Worm (Caenorhabditis elegans) whole organism, young adult: ENCODE results near the gene tag-293.
"Not testable (repeated sequence)": the region's sequence is repeated elsewhere in the genome, so short reads cannot be mapped to it uniquely, and the experiment has no call there.

Experiments used
- B0019.2 ChIP-seq: fragments of 200-800 bp; sonication (Bioruptor generic); conservative IDR thresholded peaks from 2 replicates; pipeline ENCODE4 v1.3.6; 2022; ENCODE audit warnings: missing genetic modification reagents, missing genetic modification characterization, missing compliant biosample characterization
- F22D6.2 ChIP-seq: sonication (generic microtip); optimal IDR thresholded peaks from 2 replicates; lab custom pipeline; 2016; ENCODE audit warnings: mild to moderate bottlenecking, missing genetic modification characterization, missing compliant biosample characterization
- F23B12.7 ChIP-seq: sonication (generic microtip); optimal IDR thresholded peaks from 2 replicates; lab custom pipeline; 2017; ENCODE audit warnings: missing genetic modification characterization, mild to moderate bottlenecking, missing compliant biosample characterization, antibody characterized with exemption, moderate library complexity; ENCODE audit not compliant: insufficient read depth
- F57A8.1 ChIP-seq: fragments of 200-800 bp; sonication (Bioruptor generic); optimal IDR thresholded peaks from 2 replicates; lab custom pipeline; 2018; ENCODE audit warnings: mild to moderate bottlenecking, missing genetic modification characterization, moderate library complexity, missing compliant biosample characterization
- K11D2.4 ChIP-seq: fragments of 200-800 bp; sonication (Bioruptor generic); IDR thresholded peaks from 2 replicates; pipeline ENCODE4 v1.3.6; 2022; ENCODE audit warnings: missing genetic modification reagents, missing genetic modification characterization, missing compliant biosample characterization
- K12H6.12 ChIP-seq: fragments of 200-800 bp; sonication (Bioruptor generic); optimal IDR thresholded peaks from 2 replicates; lab custom pipeline; 2018; ENCODE audit warnings: mild to moderate bottlenecking, missing genetic modification characterization, missing compliant biosample characterization
- aptf-2 ChIP-seq: fragments of 200-800 bp; sonication (Bioruptor generic); conservative IDR thresholded peaks from 2 replicates; pipeline ENCODE4 v1.3.6; 2022; ENCODE audit warnings: missing genetic modification reagents, missing genetic modification characterization, missing compliant biosample characterization
- aptf-3 ChIP-seq: fragments of 200-800 bp; sonication (Bioruptor generic); IDR thresholded peaks from 2 replicates; pipeline ENCODE4 v1.3.6; 2022; ENCODE audit warnings: missing genetic modification characterization, missing compliant biosample characterization
- attf-3 ChIP-seq: fragments of 200-800 bp; sonication (Bioruptor generic); conservative IDR thresholded peaks from 2 replicates; pipeline ENCODE4 v1.3.6; 2022; ENCODE audit warnings: missing genetic modification reagents, missing genetic modification characterization, missing compliant biosample characterization
- bed-2 ChIP-seq: fragments of 200-800 bp; sonication (Bioruptor generic); IDR thresholded peaks from 2 replicates; pipeline ENCODE4 v1.3.6; 2022; ENCODE audit warnings: missing genetic modification reagents, missing genetic modification characterization, missing compliant biosample characterization
- cebp-2 ChIP-seq: fragments of 200-800 bp; sonication (Bioruptor generic); IDR thresholded peaks from 2 replicates; pipeline ENCODE4 v1.3.6; 2022; ENCODE audit warnings: missing genetic modification characterization, missing compliant biosample characterization
- ceh-100 ChIP-seq: fragments of 200-800 bp; sonication (Bioruptor generic); IDR thresholded peaks from 2 replicates; pipeline ENCODE4 v1.3.6; 2022; ENCODE audit warnings: missing genetic modification reagents, missing genetic modification characterization, missing compliant biosample characterization
- ceh-40 ChIP-seq: fragments of 200-800 bp; sonication (Bioruptor generic); IDR thresholded peaks from 2 replicates; pipeline ENCODE4 v1.3.6; 2022; ENCODE audit warnings: missing genetic modification characterization, missing compliant biosample characterization
- ceh-91 ChIP-seq: fragments of 200-800 bp; sonication (Bioruptor generic); IDR thresholded peaks from 2 replicates; pipeline ENCODE4 v1.3.6; 2022; ENCODE audit warnings: missing genetic modification reagents, missing genetic modification characterization, missing compliant biosample characterization
- chd-7 ChIP-seq: sonication (generic microtip); optimal IDR thresholded peaks from 2 replicates; lab custom pipeline; 2016; ENCODE audit warnings: mild to moderate bottlenecking, missing genetic modification characterization, moderate library complexity, missing compliant biosample characterization
- dpl-1 ChIP-seq: fragments of 150-350 bp; optimal IDR thresholded peaks from 2 replicates; lab custom pipeline; 2014; ENCODE audit warnings: missing biosample characterization, missing genetic modification reagents, missing genetic modification characterization
- egl-44 ChIP-seq: fragments of 200-800 bp; sonication (Bioruptor generic); IDR thresholded peaks from 2 replicates; pipeline ENCODE4 v1.3.6; 2022; ENCODE audit warnings: missing genetic modification reagents, missing genetic modification characterization, missing compliant biosample characterization
- fkh-3 ChIP-seq: sonication (generic microtip); optimal IDR thresholded peaks from 2 replicates; lab custom pipeline; 2016; ENCODE audit warnings: mild to moderate bottlenecking, missing genetic modification characterization, missing compliant biosample characterization
- hrde-1 ChIP-seq: sonication (generic microtip); optimal IDR thresholded peaks from 2 replicates; lab custom pipeline; 2016; ENCODE audit warnings: missing genetic modification characterization, mild to moderate bottlenecking, missing compliant biosample characterization, moderate library complexity, missing genotype, missing genetic modification reagents, borderline replicate concordance
- let-526 ChIP-seq: fragments of 200-800 bp; sonication (Bioruptor generic); IDR thresholded peaks from 2 replicates; pipeline ENCODE4 v1.3.6; 2022; ENCODE audit warnings: missing genetic modification reagents, missing genetic modification characterization, missing compliant biosample characterization
- lsy-27 ChIP-seq: sonication (generic microtip); optimal IDR thresholded peaks from 2 replicates; lab custom pipeline; 2017; ENCODE audit warnings: missing genetic modification characterization, mild to moderate bottlenecking, missing compliant biosample characterization, antibody characterized with exemption, missing genotype, borderline replicate concordance; ENCODE audit not compliant: insufficient read depth
- madf-8 ChIP-seq: fragments of 200-800 bp; sonication (Bioruptor generic); conservative IDR thresholded peaks from 2 replicates; pipeline ENCODE4 v1.3.6; 2022; ENCODE audit warnings: missing genetic modification reagents, missing genetic modification characterization, missing compliant biosample characterization
- nfya-2 ChIP-seq: fragments of 200-800 bp; sonication (Bioruptor generic); IDR thresholded peaks from 2 replicates; pipeline ENCODE4 v1.3.6; 2022; ENCODE audit warnings: missing genetic modification reagents, missing genetic modification characterization, missing compliant biosample characterization
- nhr-120 ChIP-seq: fragments of 200-800 bp; sonication (Bioruptor generic); IDR thresholded peaks from 2 replicates; pipeline ENCODE4 v1.3.6; 2022; ENCODE audit warnings: missing genetic modification characterization, missing compliant biosample characterization
- nhr-179 ChIP-seq: sonication (generic microtip); optimal IDR thresholded peaks from 2 replicates; lab custom pipeline; 2016; ENCODE audit warnings: mild to moderate bottlenecking, missing genetic modification characterization, missing compliant biosample characterization
- nhr-80 ChIP-seq: sonication (generic microtip); optimal IDR thresholded peaks from 2 replicates; lab custom pipeline; 2016; ENCODE audit warnings: missing genetic modification characterization, missing compliant biosample characterization
- pha-4 ChIP-seq: fragments of 150-350 bp; sonication (generic microtip); optimal IDR thresholded peaks from 2 replicates; lab custom pipeline; 2014; ENCODE audit warnings: missing biosample characterization, missing genetic modification reagents, missing genetic modification characterization
- sdz-38 ChIP-seq: sonication (generic microtip); optimal IDR thresholded peaks from 2 replicates; lab custom pipeline; 2016; ENCODE audit warnings: missing genotype, missing genetic modification characterization, missing compliant biosample characterization
- snpc-3.4 ChIP-seq: sonication (generic microtip); optimal IDR thresholded peaks from 2 replicates; lab custom pipeline; 2017; ENCODE audit warnings: missing genetic modification characterization, mild to moderate bottlenecking, missing compliant biosample characterization, antibody characterized with exemption, moderate library complexity, missing genotype, missing genetic modification reagents
- snpc-4 ChIP-seq, 5 experiments: fragments of 150-350 bp in 1 of 5; sonication (generic microtip) in 4 of 5; optimal IDR thresholded peaks; 2 replicates each; lab custom pipeline; 2014 to 2018; ENCODE audit warnings: missing genetic modification characterization in 5 of 5, missing biosample characterization in 3 of 5, antibody characterized with exemption in 2 of 5, mild to moderate bottlenecking in 2 of 5, missing compliant biosample characterization in 2 of 5, missing genotype in 2 of 5, moderate library complexity in 2 of 5, missing genetic modification reagents in 1 of 5
- sptf-2 ChIP-seq: fragments of 200-800 bp; sonication (Bioruptor generic); optimal IDR thresholded peaks from 2 replicates; lab custom pipeline; 2018; ENCODE audit warnings: mild to moderate bottlenecking, missing genetic modification characterization, missing compliant biosample characterization
- tbx-9 ChIP-seq: sonication (generic microtip); optimal IDR thresholded peaks from 2 replicates; lab custom pipeline; 2016; ENCODE audit warnings: borderline replicate concordance, missing genetic modification characterization, inconsistent platforms, missing compliant biosample characterization

tag-293 gene

ce11 chrV:7320909-7321308, 34.5 kb downstream of the tag-293 start, which contains the start of gene lmd-4:
lmd-4 (minus strand) TSS chrV:7321009.
- TF ChIP-seq ceh-100 (GFP tag; lab: Robert Waterston, UW) (no peak), ceh-40 (no peak), F57A8.1 (GFP tag; lab: Kevin White, UChicago) (no peak), egl-44 (GFP tag; lab: Robert Waterston, UW) (no peak), nhr-80 (tag; lab: Kevin White, UChicago) (no peak), hrde-1 (tag; lab: Kevin White, UChicago) (no peak), lsy-27 (tag; lab: Kevin White, UChicago) (no peak), ceh-91 (GFP tag; lab: Robert Waterston, UW) (no peak), chd-7 (tag; lab: Kevin White, UChicago) (no peak), sdz-38 (tag; lab: Kevin White, UChicago) (no peak), attf-3 (GFP tag; lab: Robert Waterston, UW) (no peak), F22D6.2 (tag; lab: Kevin White, UChicago) (no peak), tbx-9 (no peak)

- TF ChIP-seq F23B12.7 (tag; lab: Kevin White, UChicago) (no peak), snpc-3.4 (tag; lab: Kevin White, UChicago) (no peak), madf-8 (no peak), nhr-179 (tag; lab: Kevin White, UChicago) (no peak), K11D2.4 (GFP tag; lab: Robert Waterston, UW) (no peak), aptf-2 (GFP tag; lab: Robert Waterston, UW) (no peak), sdz-38 (tag; lab: Kevin White, UChicago) (no peak), K12H6.12 (no peak), pha-4 (tag; lab: Kevin White, UChicago) (no peak), B0019.2 (GFP tag; lab: Robert Waterston, UW) (no peak), aptf-3 (GFP tag; lab: Robert Waterston, UW) (no peak), fkh-3 (tag; lab: Kevin White, UChicago) (no peak), let-526 (GFP tag; lab: Robert Waterston, UW) (no peak)
Observed at ce11 chrV:7313233-7313632, 42.1 kb downstream of the tag-293 start, which contains the start of gene srx-6. srx-6 (minus strand) TSS chrV:7313333.

- TF ChIP-seq cebp-2 (no peak), dpl-1 (no peak), nfya-2 (no peak), snpc-4 (GFP tag; optimal IDR thresholded peaks at IDR 0.05; lab: Kevin White, UChicago) (no peak), snpc-4 (tag; optimal IDR thresholded peaks at IDR 0.05; lab: Kevin White, UChicago) (no peak), nhr-120 (GFP tag; lab: Robert Waterston, UW) (no peak)
Observed at ce11 chrV:7307089-7307488, 48.3 kb downstream of the tag-293 start, which contains the start of gene F07G11.1. F07G11.1 (plus strand) TSS chrV:7307389.

DNA sequence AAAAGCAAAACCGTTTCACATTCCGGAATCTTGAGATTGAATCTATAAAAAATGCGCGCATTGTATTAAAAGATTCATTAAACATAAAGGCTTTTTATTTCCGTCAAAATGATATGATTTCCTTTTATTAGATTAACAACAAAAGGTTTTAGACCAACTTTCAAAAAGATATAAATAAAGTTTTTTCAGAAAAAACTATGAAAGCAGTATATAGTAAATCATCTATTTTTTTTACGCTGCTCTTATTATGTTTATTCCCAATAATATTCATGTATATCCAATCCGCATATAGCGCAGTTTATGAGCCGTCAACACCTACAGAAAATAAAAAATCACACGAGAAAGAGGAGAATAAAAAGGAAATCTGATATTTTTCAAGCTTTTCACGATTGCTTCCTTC, 50.9 kb downstream of the tag-293 start, which contains the start of gene F07G11.2:
F07G11.2 (plus strand) TSS at position 301 of the 400 bp plus-strand sequence.
- not testable (repeated sequence) for TF ChIP-seq sptf-2 (GFP tag; lab: Kevin White, UChicago); K11D2.4 (GFP tag; lab: Robert Waterston, UW); bed-2 (GFP tag; lab: Robert Waterston, UW)
